Worm (Caenorhabditis elegans): ENCODE data around the gene F55G11.7.
A peak's percentile ranks its signal among the peaks of the same experiment; 100 is the strongest.

Gene F55G11.7

DNA sequence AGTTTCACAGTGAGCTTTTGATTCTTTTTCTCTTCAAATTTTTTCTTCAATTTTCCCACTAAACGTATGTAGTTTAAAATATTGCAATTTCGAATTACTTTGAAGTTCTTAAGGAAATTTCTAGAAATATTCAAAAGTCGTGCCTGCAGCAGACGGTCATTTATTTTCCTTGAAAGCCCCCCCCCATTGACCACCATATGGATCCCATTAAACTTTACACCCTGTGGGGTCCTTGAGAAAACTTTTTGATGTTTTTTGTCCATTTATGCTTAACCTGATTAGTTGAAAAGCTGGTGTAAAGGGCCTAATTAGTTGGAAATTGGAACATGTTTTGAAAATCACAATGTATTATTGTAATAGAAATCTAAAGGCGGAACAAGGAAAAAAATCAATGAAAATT, 49.3 kb downstream of the F55G11.7 start:
- TF ChIP-seq tbx-2 (tag; optimal IDR thresholded peaks at IDR 0.05) (no peak), ztf-11 (tag; optimal IDR thresholded peaks at IDR 0.05) (no peak), fos-1 (tag; optimal IDR thresholded peaks at IDR 0.05) (no peak), efl-1 (optimal IDR thresholded peaks at IDR 0.05) (no peak), efl-1 (GFP tag; optimal IDR thresholded peaks at IDR 0.05 in 1 of 2) (no peak), dsc-1 (tag; optimal IDR thresholded peaks at IDR 0.05) (peak; percentile 81), mab-9 (GFP tag; IDR thresholded peaks at IDR 0.05) (no peak), nhr-85 (tag) (peak; percentile 22), pag-3 (tag; optimal IDR thresholded peaks at IDR 0.05; ENCODE audit: borderline replicate concordance, insufficient read depth) (no peak), fkh-4 (tag; optimal IDR thresholded peaks at IDR 0.05; ENCODE audit: borderline replicate concordance) (peak; percentile 65)

All from whole organism, L1 larva.